Fruit fly (Drosophila melanogaster) whole organism, wandering third instar larva: ENCODE results near the gene scyl.

ENCODE experiments used
- CG32264 ChIP-seq: fragments of 200-800 bp; sonication (Bioruptor generic); optimal IDR thresholded peaks from 2 replicates; lab custom pipeline; 2016; ENCODE audit warnings: missing biosample characterization, missing genetic modification characterization
- CrebA ChIP-seq: fragments of 200-800 bp; sonication (Bioruptor generic); optimal IDR thresholded peaks from 2 replicates; lab custom pipeline; 2016; ENCODE audit warnings: missing biosample characterization, mild to moderate bottlenecking, missing genetic modification characterization, borderline replicate concordance
- Dfd ChIP-seq: fragments of >200 bp; optimal IDR thresholded peaks from 2 replicates; lab custom pipeline; 2017; ENCODE audit warnings: missing biosample characterization, missing genetic modification characterization
- Dif ChIP-seq: fragments of 200-275, 200-300 bp; sonication (Bioruptor generic); optimal IDR thresholded peaks from 2 replicates; lab custom pipeline; 2018; ENCODE audit warnings: missing biosample characterization, missing genetic modification characterization; ENCODE audit not compliant: partially characterized antibody
- HLH106 ChIP-seq: fragments of 200-800 bp; optimal IDR thresholded peaks from 3 replicates; lab custom pipeline; 2019; ENCODE audit warnings: missing biosample characterization, mild to moderate bottlenecking, missing genetic modification characterization, moderate library complexity
- Hnf4 ChIP-seq: fragments of 200-800 bp; sonication (Bioruptor generic); optimal IDR thresholded peaks from 2 replicates; lab custom pipeline; 2016; ENCODE audit warnings: missing biosample characterization, mild to moderate bottlenecking, missing genetic modification characterization
- Hr78 ChIP-seq: fragments of >200 bp; optimal IDR thresholded peaks from 2 replicates; lab custom pipeline; 2017; ENCODE audit warnings: missing biosample characterization, missing genetic modification characterization
- Hr83 ChIP-seq: fragments of 200-300 bp; sonication (Bioruptor generic); optimal IDR thresholded peaks from 2 replicates; lab custom pipeline; 2016; ENCODE audit warnings: missing biosample characterization, mild to moderate bottlenecking, missing genetic modification characterization, moderate library complexity; ENCODE audit not compliant: poor library complexity, severe bottlenecking
- Jra ChIP-seq: sonication (Bioruptor generic); optimal IDR thresholded peaks from 2 replicates; lab custom pipeline; 2016; ENCODE audit warnings: missing biosample characterization, missing genetic modification characterization
- Myc ChIP-seq: fragments of >200 bp; optimal IDR thresholded peaks from 2 replicates; lab custom pipeline; 2017
- N ChIP-seq: fragments of >200 bp; optimal IDR thresholded peaks from 2 replicates; lab custom pipeline; 2018; ENCODE audit warnings: missing biosample characterization, missing external identifiers, missing genetic modification characterization
- OdsH ChIP-seq: fragments of 200-800 bp; sonication (Bioruptor generic); optimal IDR thresholded peaks from 2 replicates; lab custom pipeline; 2016; ENCODE audit warnings: missing biosample characterization, mild to moderate bottlenecking, missing genetic modification characterization
- Rel ChIP-seq, 2 experiments: fragments of 200-800 bp; sonication (Bioruptor generic) in 1 of 2; optimal IDR thresholded peaks; 2 replicates in 1 of 2; 3 replicates in 1 of 2; lab custom pipeline; 2016 to 2019; ENCODE audit warnings: mild to moderate bottlenecking in 2 of 2, missing biosample characterization in 2 of 2, missing genetic modification characterization in 2 of 2, moderate library complexity in 1 of 2
- Sp1 ChIP-seq: fragments of 200-800 bp; sonication (Bioruptor generic); optimal IDR thresholded peaks from 3 replicates; lab custom pipeline; 2019; ENCODE audit warnings: missing biosample characterization, mild to moderate bottlenecking, missing genetic modification characterization, moderate library complexity
- Vsx2 ChIP-seq: fragments of 200-300, 225-300 bp; sonication (Bioruptor generic); optimal IDR thresholded peaks from 2 replicates; lab custom pipeline; 2018; ENCODE audit warnings: missing biosample characterization, missing genetic modification characterization; ENCODE audit not compliant: partially characterized antibody
- br ChIP-seq: fragments of 200-800 bp; sonication (Bioruptor generic); optimal IDR thresholded peaks from 2 replicates; lab custom pipeline; 2016; ENCODE audit warnings: missing biosample characterization, missing genetic modification characterization
- dl ChIP-seq, 2 experiments: fragments of 175-275, 200-275 bp in 1 of 2; fragments of 200-275 bp in 1 of 2; sonication (Bioruptor generic); optimal IDR thresholded peaks; lab custom pipeline; 2018; ENCODE audit warnings: mild to moderate bottlenecking in 2 of 2, missing biosample characterization in 2 of 2, missing genetic modification characterization in 2 of 2, moderate library complexity in 2 of 2; ENCODE audit not compliant: partially characterized antibody in 2 of 2, insufficient read depth in 1 of 2
- dmrt93B ChIP-seq: fragments of 200-800 bp; sonication (Bioruptor generic); optimal IDR thresholded peaks from 2 replicates; lab custom pipeline; 2018; ENCODE audit warnings: missing biosample characterization, mild to moderate bottlenecking, missing genetic modification characterization
- dsf ChIP-seq: sonication (Bioruptor generic); optimal IDR thresholded peaks from 2 replicates; lab custom pipeline; 2016; ENCODE audit warnings: missing biosample characterization, missing genetic modification characterization, borderline replicate concordance
- ey ChIP-seq: fragments of 200-800 bp; sonication (Bioruptor generic); optimal IDR thresholded peaks from 2 replicates; lab custom pipeline; 2016; ENCODE audit warnings: missing biosample characterization, missing genetic modification characterization
- foxo ChIP-seq, 2 experiments: fragments of 200-800 bp; sonication (Bioruptor generic); optimal IDR thresholded peaks; 2 replicates in 1 of 2; 3 replicates in 1 of 2; lab custom pipeline; 2016 to 2017; ENCODE audit warnings: missing biosample characterization in 2 of 2, missing genetic modification characterization in 2 of 2
- fru ChIP-seq: fragments of 200-800 bp; sonication (Bioruptor generic); optimal IDR thresholded peaks from 3 replicates; lab custom pipeline; 2016; ENCODE audit warnings: missing biosample characterization, mild to moderate bottlenecking, missing genetic modification characterization
- h ChIP-seq: fragments of 200-800 bp; sonication (Bioruptor generic); optimal IDR thresholded peaks from 3 replicates; lab custom pipeline; 2016; ENCODE audit warnings: missing biosample characterization, mild to moderate bottlenecking, missing genetic modification characterization
- lola ChIP-seq: fragments of >200 bp; optimal IDR thresholded peaks from 2 replicates; lab custom pipeline; 2017; ENCODE audit warnings: missing biosample characterization, missing genetic modification characterization
- pan ChIP-seq: fragments of >200 bp; optimal IDR thresholded peaks from 2 replicates; lab custom pipeline; 2017
- rgr ChIP-seq: fragments of 200-800 bp; sonication (Bioruptor generic); optimal IDR thresholded peaks from 3 replicates; lab custom pipeline; 2016; ENCODE audit warnings: missing biosample characterization, mild to moderate bottlenecking, missing genetic modification characterization
- sage ChIP-seq: fragments of 200-800 bp; sonication (Bioruptor generic); optimal IDR thresholded peaks from 2 replicates; lab custom pipeline; 2016; ENCODE audit warnings: missing biosample characterization, mild to moderate bottlenecking, missing genetic modification characterization
- sv ChIP-seq: fragments of 200-800 bp; sonication (Bioruptor generic); optimal IDR thresholded peaks from 3 replicates; lab custom pipeline; 2016; ENCODE audit warnings: missing biosample characterization, missing genetic modification characterization
- tai ChIP-seq: sonication (Bioruptor generic); optimal IDR thresholded peaks from 2 replicates; lab custom pipeline; 2016; ENCODE audit warnings: missing biosample characterization, missing genetic modification characterization
- woc ChIP-seq: sonication (Bioruptor generic); optimal IDR thresholded peaks from 2 replicates; lab custom pipeline; 2016; ENCODE audit warnings: missing biosample characterization, mild to moderate bottlenecking, missing genetic modification characterization

The scyl gene

dm6 chr3L:11215244-11216121, 36.6 kb upstream of the scyl start (continued):
- TF ChIP-seq Dfd (GFP tag; lab: Kevin White, UChicago), result no peak
- TF ChIP-seq lola (GFP tag; lab: Kevin White, UChicago), result no peak

dm6 chr3L:11216219-11216618, 35.9 kb upstream of the scyl start:
- TF ChIP-seq woc, result no peak
- no peak for TF ChIP-seq Hr78
- no peak for TF ChIP-seq foxo (GFP tag; optimal IDR thresholded peaks at IDR 0.05; lab: Kevin White, UChicago)
- TF ChIP-seq CG32264 (GFP tag; lab: Kevin White, UChicago), result no peak
- no peak for TF ChIP-seq pan (lab: Kevin White, UChicago)
- no peak for TF ChIP-seq sage (GFP tag; lab: Kevin White, UChicago)
- no peak for TF ChIP-seq Myc
- no peak for TF ChIP-seq dl (GFP tag; optimal IDR thresholded peaks at IDR 0.05; lab: Kevin White, UChicago; ENCODE audit: insufficient read depth in 1 of 2, partially characterized antibody in 2 of 2)
- no peak for TF ChIP-seq ey (GFP tag; lab: Kevin White, UChicago)
- no peak for TF ChIP-seq N
- TF ChIP-seq Jra (GFP tag; lab: Kevin White, UChicago), result no peak
- no peak for TF ChIP-seq sv (GFP tag; lab: Kevin White, UChicago)
- no peak for TF ChIP-seq Vsx2 (GFP tag; lab: Kevin White, UChicago)
- no peak for TF ChIP-seq Dfd (GFP tag; lab: Kevin White, UChicago)
- TF ChIP-seq rgr (GFP tag; lab: Kevin White, UChicago), result no peak

- TF ChIP-seq rgr (GFP tag; lab: Kevin White, UChicago), result peak; percentile 4
- no peak for TF ChIP-seq Hr83 (GFP tag; lab: Kevin White, UChicago)
- peak in 1 of 2 experiments; percentile 27 for TF ChIP-seq foxo (GFP tag; optimal IDR thresholded peaks at IDR 0.05; lab: Kevin White, UChicago)
- TF ChIP-seq dmrt93B (GFP tag; lab: Kevin White, UChicago), result no peak
- TF ChIP-seq h (GFP tag; lab: Kevin White, UChicago), result peak; percentile 36
These were observed 34.2 kb upstream of the scyl start for dm6 chr3L:11217893-11218292.

dm6 chr3L:11218892-11219291, 33.2 kb upstream of the scyl start:
- TF ChIP-seq CG32264 (GFP tag; lab: Kevin White, UChicago) (no peak), Jra (GFP tag; lab: Kevin White, UChicago) (peak; percentile 33), fru (GFP tag; lab: Kevin White, UChicago) (no peak), ey (GFP tag; lab: Kevin White, UChicago) (no peak), Sp1 (no peak), pan (lab: Kevin White, UChicago) (no peak), br (peak; percentile 15), Dif (GFP tag; lab: Kevin White, UChicago) (no peak), Rel (GFP tag; optimal IDR thresholded peaks at IDR 0.05; lab: Kevin White, UChicago) (no peak), Rel (tag; optimal IDR thresholded peaks at IDR 0.05; lab: Kevin White, UChicago) (peak; percentile 18), dsf (GFP tag; lab: Kevin White, UChicago) (no peak), rgr (GFP tag; lab: Kevin White, UChicago) (peak; percentile 62)

dm6 chr3L:11224651-11225050, 27.5 kb upstream of the scyl start:
- TF ChIP-seq HLH106 (tag; lab: Kevin White, UChicago) (no peak), Dfd (GFP tag; lab: Kevin White, UChicago) (no peak), Hnf4 (GFP tag; lab: Kevin White, UChicago) (no peak)
- TF ChIP-seq, all 38 proteins: peak for 0

dm6 chr3L:11227708-11228107, 24.4 kb upstream of the scyl start:
- no peak for TF ChIP-seq Rel (GFP tag; optimal IDR thresholded peaks at IDR 0.05; lab: Kevin White, UChicago)
- TF ChIP-seq Rel (tag; optimal IDR thresholded peaks at IDR 0.05; lab: Kevin White, UChicago), result no peak
- TF ChIP-seq CrebA (GFP tag; lab: Kevin White, UChicago), result no peak
- no peak for TF ChIP-seq OdsH (GFP tag; lab: Kevin White, UChicago)
- TF ChIP-seq Hr83 (GFP tag; lab: Kevin White, UChicago), result no peak
- no peak for TF ChIP-seq tai (GFP tag; lab: Kevin White, UChicago)
- TF ChIP-seq Hr78, result no peak
